Worm (Caenorhabditis elegans) whole organism, L1 larva: ENCODE measurements around the gene srh-173.

ENCODE experiments used
- C16A3.4 ChIP-seq: fragments of 150-350 bp; optimal IDR thresholded peaks from 2 replicates; lab custom pipeline; 2014; ENCODE audit warnings: missing biosample characterization, missing genetic modification characterization
- C34B4.2 ChIP-seq: sonication (generic microtip); optimal IDR thresholded peaks from 2 replicates; lab custom pipeline; 2017; ENCODE audit warnings: mild to moderate bottlenecking, missing genetic modification characterization, missing compliant biosample characterization
- Y116A8C.19 ChIP-seq: sonication (generic microtip); optimal IDR thresholded peaks from 2 replicates; lab custom pipeline; 2016; ENCODE audit warnings: missing compliant biosample characterization, missing genetic modification characterization, borderline replicate concordance
- aly-2 ChIP-seq: fragments of 150-350 bp; optimal IDR thresholded peaks from 2 replicates; lab custom pipeline; 2014; ENCODE audit warnings: missing biosample characterization, missing genetic modification characterization
- ama-1 ChIP-seq: fragments of 150-350 bp; optimal IDR thresholded peaks from 2 replicates; lab custom pipeline; 2014
- ceh-63 ChIP-seq: fragments of 200-800 bp; sonication (Bioruptor generic); optimal IDR thresholded peaks from 2 replicates; lab custom pipeline; 2018; ENCODE audit warnings: mild to moderate bottlenecking, missing genetic modification characterization, missing compliant biosample characterization
- ceh-88 ChIP-seq: fragments of 200-800 bp; sonication (Bioruptor generic); IDR thresholded peaks from 2 replicates; pipeline ENCODE4 v1.3.6; 2022; ENCODE audit warnings: missing genetic modification characterization, missing compliant biosample characterization
- dpl-1 ChIP-seq, 3 experiments: fragments of 150-350 bp in 2 of 3; sonication (generic microtip) in 1 of 3; optimal IDR thresholded peaks; 2 replicates each; lab custom pipeline; 2014 to 2017; ENCODE audit warnings: missing biosample characterization in 3 of 3, missing genetic modification characterization in 3 of 3, missing genetic modification reagents in 3 of 3
- efl-1 ChIP-seq, 4 experiments: fragments of 150-350 bp; optimal IDR thresholded peaks in 3 of 4; peaks in 1 of 4; 1 replicate in 1 of 4; 2 replicates in 3 of 4; lab custom pipeline; 2014; ENCODE audit warnings: missing biosample characterization in 2 of 4, missing genetic modification characterization in 2 of 4, missing genetic modification reagents in 2 of 4
- elt-2 ChIP-seq: sonication (generic microtip); optimal IDR thresholded peaks from 2 replicates; lab custom pipeline; 2016; ENCODE audit warnings: missing genetic modification characterization, mild to moderate bottlenecking, inconsistent platforms, missing compliant biosample characterization, missing genetic modification reagents
- elt-3 ChIP-seq, 6 experiments: fragments of 150-350 bp in 1 of 6; sonication (generic microtip); optimal IDR thresholded peaks; 2 replicates each; lab custom pipeline; 2017 to 2018; ENCODE audit warnings: missing biosample characterization in 6 of 6, missing genetic modification characterization in 6 of 6, inconsistent platforms in 1 of 6
- ets-5 ChIP-seq: fragments of 200-800 bp; sonication (Bioruptor generic); IDR thresholded peaks from 2 replicates; pipeline ENCODE4 v1.3.6; 2022; ENCODE audit warnings: missing genetic modification characterization, missing compliant biosample characterization
- fkh-10 ChIP-seq: sonication (generic microtip); optimal IDR thresholded peaks from 2 replicates; lab custom pipeline; 2017; ENCODE audit warnings: missing biosample characterization, missing genetic modification reagents, missing genetic modification characterization
- fos-1 ChIP-seq: fragments of 150-350 bp; optimal IDR thresholded peaks from 2 replicates; lab custom pipeline; 2014; ENCODE audit warnings: missing biosample characterization, missing genetic modification characterization
- irx-1 ChIP-seq: sonication (generic microtip); optimal IDR thresholded peaks from 2 replicates; lab custom pipeline; 2016; ENCODE audit warnings: missing genetic modification characterization, missing compliant biosample characterization
- jun-1 ChIP-seq: fragments of 150-350 bp; optimal IDR thresholded peaks from 2 replicates; lab custom pipeline; 2014; ENCODE audit warnings: missing biosample characterization, missing genetic modification reagents, missing genetic modification characterization
- lin-13 ChIP-seq: fragments of 150-350 bp; optimal IDR thresholded peaks from 2 replicates; lab custom pipeline; 2014; ENCODE audit warnings: missing biosample characterization, missing genetic modification reagents, missing genetic modification characterization
- lin-14 ChIP-seq: fragments of 200-800 bp; sonication (Bioruptor generic); optimal IDR thresholded peaks from 2 replicates; lab custom pipeline; 2018; ENCODE audit warnings: mild to moderate bottlenecking, missing genetic modification characterization, moderate library complexity, missing compliant biosample characterization
- lin-35 ChIP-seq, 2 experiments: fragments of 150-350 bp; optimal IDR thresholded peaks; 2 replicates each; lab custom pipeline; 2014; ENCODE audit warnings: missing biosample characterization in 2 of 2, missing genetic modification characterization in 2 of 2, missing genetic modification reagents in 2 of 2
- mab-9 ChIP-seq: fragments of 200-800 bp; sonication (Bioruptor generic); IDR thresholded peaks from 2 replicates; pipeline ENCODE4 v1.3.6; 2022; ENCODE audit warnings: missing genetic modification reagents, missing genetic modification characterization, missing compliant biosample characterization
- mdl-1 ChIP-seq, 2 experiments: fragments of 150-350 bp; optimal IDR thresholded peaks; 2 replicates each; lab custom pipeline; 2014 to 2017; ENCODE audit warnings: missing biosample characterization in 2 of 2, missing genetic modification characterization in 2 of 2, inconsistent platforms in 1 of 2
- mep-1 ChIP-seq: fragments of 150-350 bp; optimal IDR thresholded peaks from 2 replicates; lab custom pipeline; 2014; ENCODE audit warnings: missing biosample characterization, missing genetic modification characterization
- nhr-11 ChIP-seq: fragments of 150-350 bp; optimal IDR thresholded peaks from 2 replicates; lab custom pipeline; 2014; ENCODE audit warnings: missing biosample characterization, missing genetic modification characterization
- nhr-47 ChIP-seq: sonication (generic microtip); optimal IDR thresholded peaks from 2 replicates; lab custom pipeline; 2016; ENCODE audit warnings: mild to moderate bottlenecking, missing genetic modification characterization, moderate library complexity, missing compliant biosample characterization
- nhr-76 ChIP-seq: sonication (generic microtip); optimal IDR thresholded peaks from 2 replicates; lab custom pipeline; 2017; ENCODE audit warnings: missing biosample characterization, missing genetic modification characterization
- nhr-84 ChIP-seq: sonication (generic microtip); optimal IDR thresholded peaks from 2 replicates; lab custom pipeline; 2017; ENCODE audit warnings: missing biosample characterization, missing genetic modification characterization
- nhr-90 ChIP-seq: sonication (generic microtip); optimal IDR thresholded peaks from 2 replicates; lab custom pipeline; 2016; ENCODE audit warnings: mild to moderate bottlenecking, missing genetic modification characterization, missing compliant biosample characterization; ENCODE audit not compliant: poor library complexity
- skn-1 ChIP-seq: fragments of 150-350 bp; optimal IDR thresholded peaks from 2 replicates; lab custom pipeline; 2014; ENCODE audit warnings: missing biosample characterization, missing genetic modification characterization
- snu-23 ChIP-seq: sonication (generic microtip); optimal IDR thresholded peaks from 2 replicates; lab custom pipeline; 2016; ENCODE audit warnings: missing genetic modification characterization, missing compliant biosample characterization
- sox-4 ChIP-seq: sonication (generic microtip); optimal IDR thresholded peaks from 2 replicates; lab custom pipeline; 2016; ENCODE audit warnings: missing genetic modification characterization, missing compliant biosample characterization
- sptf-1 ChIP-seq: fragments of 150-350 bp; optimal IDR thresholded peaks from 2 replicates; lab custom pipeline; 2014; ENCODE audit warnings: missing biosample characterization, missing genetic modification characterization
- sup-37 ChIP-seq: fragments of 200-800 bp; sonication (Bioruptor generic); optimal IDR thresholded peaks from 2 replicates; lab custom pipeline; 2018; ENCODE audit warnings: mild to moderate bottlenecking, missing genetic modification characterization, missing compliant biosample characterization
- tlp-1 ChIP-seq: fragments of 150-350 bp; optimal IDR thresholded peaks from 2 replicates; lab custom pipeline; 2014; ENCODE audit warnings: missing biosample characterization, missing genetic modification characterization
- unc-86 ChIP-seq: sonication (generic microtip); optimal IDR thresholded peaks from 2 replicates; lab custom pipeline; 2016; ENCODE audit warnings: missing genetic modification characterization, missing compliant biosample characterization
- ztf-4 ChIP-seq: fragments of 150-350 bp; optimal IDR thresholded peaks from 2 replicates; lab custom pipeline; 2014; ENCODE audit warnings: missing biosample characterization, missing genetic modification characterization

The srh-173 gene

ce11 chrV:19986788-19987187 is 13.7 kb downstream of the srh-173 start:
- TF ChIP-seq lin-35 (GFP tag; optimal IDR thresholded peaks at IDR 0.05; lab: Kevin White, UChicago) (no peak), efl-1 (optimal IDR thresholded peaks at IDR 0.05; lab: Kevin White, UChicago) (no peak), efl-1 (GFP tag; optimal IDR thresholded peaks at IDR 0.05 in 1 of 2; lab: Kevin White, UChicago) (peak in 1 of 2 experiments; percentile 24)

ce11 chrV:19987684-19988083 is 14.6 kb downstream of the srh-173 start, which contains the start of gene sri-67:
Gene sri-67 (plus strand): TSS chrV:19987984.
- no peak for TF ChIP-seq lin-13
- no peak for TF ChIP-seq skn-1
- no peak for TF ChIP-seq irx-1 (tag; lab: Kevin White, UChicago)
- TF ChIP-seq sptf-1 = no peak
- no peak for TF ChIP-seq mdl-1 (tag; optimal IDR thresholded peaks at IDR 0.05; lab: Kevin White, UChicago)
- TF ChIP-seq mab-9 (GFP tag; lab: Robert Waterston, UW) = no peak
- TF ChIP-seq lin-14 (GFP tag; lab: Kevin White, UChicago) = no peak
- TF ChIP-seq ztf-4 (tag; lab: Kevin White, UChicago) = no peak
- no peak for TF ChIP-seq Y116A8C.19 (tag; lab: Kevin White, UChicago)
- no peak for TF ChIP-seq nhr-84 (tag; lab: Kevin White, UChicago)
- TF ChIP-seq C16A3.4 (tag; lab: Kevin White, UChicago) = no peak
- no peak for TF ChIP-seq ceh-88 (GFP tag; lab: Robert Waterston, UW)
- TF ChIP-seq nhr-11 = no peak
- TF ChIP-seq nhr-76 (tag; lab: Kevin White, UChicago) = no peak
- TF ChIP-seq elt-3 (tag; optimal IDR thresholded peaks at IDR 0.05; lab: Kevin White, UChicago) = no peak
- no peak for TF ChIP-seq jun-1 (tag; lab: Kevin White, UChicago)
- TF ChIP-seq unc-86 (tag; lab: Kevin White, UChicago) = no peak
- no peak for TF ChIP-seq dpl-1 (GFP tag; optimal IDR thresholded peaks at IDR 0.05; lab: Kevin White, UChicago)
- no peak for TF ChIP-seq fos-1 (tag; lab: Kevin White, UChicago)
- no peak for TF ChIP-seq aly-2 (tag; lab: Kevin White, UChicago)

DNA sequence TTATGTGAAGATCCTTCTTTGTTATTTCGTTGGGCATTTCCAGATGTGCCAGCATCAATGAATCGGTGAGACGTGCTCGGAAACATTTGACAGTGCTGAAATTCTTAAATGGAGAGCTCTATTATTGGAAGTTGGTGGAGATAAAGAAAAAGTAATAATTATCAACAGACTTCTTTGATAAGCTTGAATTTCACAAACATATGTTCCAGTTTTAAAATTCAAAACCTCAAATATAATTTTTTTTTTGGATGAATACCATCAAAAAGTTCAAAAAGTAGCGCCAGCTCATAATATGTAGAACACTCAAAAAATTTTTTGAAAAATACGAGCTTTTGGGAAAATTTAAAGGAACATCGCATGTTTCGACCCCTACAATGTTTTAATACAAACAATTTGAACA is 21.0 kb downstream of the srh-173 start, which contains the start of gene Y60A3A.25:
TSS of gene Y60A3A.25 (minus strand) at position 101 of the 400 bp plus-strand sequence.
- TF ChIP-seq unc-86 (tag; lab: Kevin White, UChicago) = no peak
- TF ChIP-seq mab-9 (GFP tag; lab: Robert Waterston, UW) = no peak
- TF ChIP-seq mep-1 = no peak
- TF ChIP-seq sup-37 (GFP tag; lab: Kevin White, UChicago) = no peak
- no peak for TF ChIP-seq sptf-1
- no peak for TF ChIP-seq nhr-47 (tag; lab: Kevin White, UChicago)
- no peak for TF ChIP-seq ama-1 (lab: Kevin White, UChicago)
- no peak for TF ChIP-seq snu-23 (GFP tag; lab: Kevin White, UChicago)
- no peak for TF ChIP-seq ceh-63 (GFP tag; lab: Kevin White, UChicago)

ce11 chrV:19994665-19995064 is 21.6 kb downstream of the srh-173 start:
- TF ChIP-seq elt-2 (peak; percentile 4), C34B4.2 (tag; lab: Kevin White, UChicago) (no peak)
- TF ChIP-seq, all 84 proteins: peak for 1

DNA sequence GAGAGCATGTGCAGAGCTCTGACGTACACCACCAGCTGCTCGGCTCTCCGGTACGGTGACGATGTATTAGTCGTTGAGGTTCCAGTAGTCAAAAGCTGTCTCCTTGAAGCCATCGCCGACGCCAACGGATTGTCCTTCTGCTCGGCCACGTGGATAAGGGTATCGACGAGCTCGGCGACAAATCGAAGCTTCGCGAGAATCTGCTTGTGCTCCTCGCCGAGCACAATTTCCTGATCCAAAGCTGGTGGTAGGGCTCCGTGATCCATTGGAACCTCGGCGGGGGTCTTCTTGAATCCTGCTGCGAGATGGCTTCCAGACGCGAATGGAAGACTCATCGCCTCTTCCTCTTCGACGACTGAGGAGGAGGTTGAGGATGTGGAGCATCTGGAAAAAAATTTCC is 24.4 kb downstream of the srh-173 start:
- TF ChIP-seq fkh-10 = no peak
- no peak for TF ChIP-seq tlp-1 (tag; lab: Kevin White, UChicago)
- TF ChIP-seq, all 84 proteins: peak for 0

- TF ChIP-seq ets-5 (GFP tag; lab: Robert Waterston, UW) (0 out of 2 replicates have a peak, but pooled peaks have one; percentile 80), nhr-90 (tag; lab: Kevin White, UChicago) (no peak), sox-4 (no peak)
Measured at ce11 chrV:19998203-19998836, 25.2 kb downstream of the srh-173 start.
